In the genomic region with DNA sequence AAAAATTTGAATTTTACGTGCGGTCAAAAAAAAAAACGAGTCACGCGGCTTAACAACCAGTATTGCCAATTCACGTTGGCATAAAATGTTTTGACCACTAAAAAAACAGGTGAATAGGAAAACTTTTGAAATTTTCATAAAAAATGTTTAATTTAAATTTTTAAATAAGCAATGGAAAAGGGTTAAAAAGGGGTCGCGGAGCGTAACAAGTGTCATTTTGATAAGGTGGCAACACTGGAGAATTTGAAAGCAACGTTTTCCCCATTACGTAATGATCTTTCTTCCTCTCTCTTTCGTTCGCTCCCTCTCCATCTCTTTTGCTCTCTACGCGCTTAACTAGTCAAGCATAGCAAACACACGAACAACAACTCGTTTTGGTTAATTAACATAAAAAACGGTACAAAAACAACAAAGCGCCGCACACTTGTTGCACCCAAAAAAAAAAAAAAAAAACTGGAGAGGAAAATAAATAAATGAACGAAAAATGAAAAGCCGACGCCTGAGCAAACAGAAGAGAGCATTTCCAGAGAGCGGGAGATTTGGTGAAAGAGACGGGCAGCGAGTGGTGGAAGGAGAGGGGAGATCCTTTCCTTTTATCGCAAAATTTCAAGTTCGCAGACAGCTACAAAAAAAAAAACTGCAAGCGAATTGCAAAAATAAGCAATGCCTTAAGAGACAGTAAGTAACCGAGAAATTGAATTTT, we compare ENCODE assay signal across 1 fruit fly cellular context.
A peak's percentile ranks its signal among the peaks of the same experiment; 100 is the strongest.
TF ChIP-seq lines count a peak whose summit lies in the region.

No protein-coding gene starts in this region.

TF ChIP-seq in whole organism, embryonic, 481 proteins besides CTCF, POLR2A, EP300 and RAD21 (continued from another document and continues in another):
- no peak for TF ChIP-seq pros (GFP tag; optimal IDR thresholded peaks at IDR 0.05; lab: Kevin White, UChicago)
- TF ChIP-seq dm (GFP tag; optimal IDR thresholded peaks at IDR 0.05; lab: Kevin White, UChicago) = peak; percentile 67
- TF ChIP-seq grau (tag; optimal IDR thresholded peaks at IDR 0.05; lab: Kevin White, UChicago) = peak; percentile 73
- peak; percentile 18 for TF ChIP-seq her (GFP tag; optimal IDR thresholded peaks at IDR 0.05; lab: Kevin White, UChicago)
- TF ChIP-seq ash1 (GFP tag; optimal IDR thresholded peaks at IDR 0.05; lab: Kevin White, UChicago) = no peak
- peak; percentile 64 for TF ChIP-seq CG10147 (GFP tag; optimal IDR thresholded peaks at IDR 0.05; lab: Kevin White, UChicago)
- TF ChIP-seq zen (tag; optimal IDR thresholded peaks at IDR 0.05; lab: Kevin White, UChicago) = peak; percentile 63
- peak; percentile 65 for TF ChIP-seq Lhr (GFP tag; optimal IDR thresholded peaks at IDR 0.05; lab: Kevin White, UChicago)
- peak; percentile 67 for TF ChIP-seq Mad (GFP tag; optimal IDR thresholded peaks at IDR 0.05; lab: Kevin White, UChicago)
- peak; percentile 66 for TF ChIP-seq tap (tag; optimal IDR thresholded peaks at IDR 0.05; lab: Kevin White, UChicago)
- peak; percentile 45 for TF ChIP-seq pnt (GFP tag; optimal IDR thresholded peaks at IDR 0.05; lab: Kevin White, UChicago)
- TF ChIP-seq Hsf (GFP tag; optimal IDR thresholded peaks at IDR 0.05; lab: Kevin White, UChicago) = peak; percentile 77
- peak; percentile 81 for TF ChIP-seq CoRest (tag; optimal IDR thresholded peaks at IDR 0.05; lab: Kevin White, UChicago)
- no peak for TF ChIP-seq CG34376 (GFP tag; optimal IDR thresholded peaks at IDR 0.05; lab: Kevin White, UChicago)
- peak; percentile 1 for TF ChIP-seq BEAF-32 (GFP tag; optimal IDR thresholded peaks at IDR 0.05; lab: Kevin White, UChicago)
- no peak for TF ChIP-seq hkb (optimal IDR thresholded peaks at IDR 0.05; lab: Kevin White, UChicago)
- peak; percentile 88 for TF ChIP-seq hkb (GFP tag; IDR thresholded peaks at IDR 0.05; lab: Robert Waterston, UW)
- TF ChIP-seq sens-2 (GFP tag; IDR thresholded peaks at IDR 0.05; lab: Robert Waterston, UW) = peak; percentile 86
- TF ChIP-seq tio (GFP tag; optimal IDR thresholded peaks at IDR 0.05; lab: Kevin White, UChicago) = peak; percentile 50
- peak; percentile 30 for TF ChIP-seq CG3838 (GFP tag; optimal IDR thresholded peaks at IDR 0.05; lab: Kevin White, UChicago)
- TF ChIP-seq cato (GFP tag; optimal IDR thresholded peaks at IDR 0.05; lab: Kevin White, UChicago; ENCODE audit: borderline replicate concordance) = no peak
- TF ChIP-seq dan (GFP tag; IDR thresholded peaks at IDR 0.05; lab: Robert Waterston, UW) = no peak
- TF ChIP-seq nau (GFP tag; optimal IDR thresholded peaks at IDR 0.05; lab: Kevin White, UChicago) = peak; percentile 68
- peak; percentile 67 for TF ChIP-seq NC2β (GFP tag; optimal IDR thresholded peaks at IDR 0.05; lab: Kevin White, UChicago)
- TF ChIP-seq CG10543 (GFP tag; optimal IDR thresholded peaks at IDR 0.05; lab: Kevin White, UChicago) = peak; percentile 38
- peak; percentile 78 for TF ChIP-seq CG17829 (tag; optimal IDR thresholded peaks at IDR 0.05; lab: Kevin White, UChicago)
- peak; percentile 74 for TF ChIP-seq lilli (GFP tag; optimal IDR thresholded peaks at IDR 0.05; lab: Kevin White, UChicago)
- peak; percentile 82 for TF ChIP-seq ara (GFP tag; IDR thresholded peaks at IDR 0.05; lab: Robert Waterston, UW)
- TF ChIP-seq p53 (GFP tag; optimal IDR thresholded peaks at IDR 0.05; lab: Kevin White, UChicago) = no peak
- TF ChIP-seq pita (GFP tag; optimal IDR thresholded peaks at IDR 0.05; lab: Kevin White, UChicago) = no peak
- TF ChIP-seq ind (GFP tag; optimal IDR thresholded peaks at IDR 0.05; lab: Kevin White, UChicago) = peak; percentile 71
- TF ChIP-seq gt (GFP tag; IDR thresholded peaks at IDR 0.05; lab: Robert Waterston, UW) = peak; percentile 59; the same call in 1 of the 2 replicates
- peak; percentile 63 for TF ChIP-seq Six4 (GFP tag; optimal IDR thresholded peaks at IDR 0.05; lab: Kevin White, UChicago)
- TF ChIP-seq MTF-1 (GFP tag; optimal IDR thresholded peaks at IDR 0.05; lab: Kevin White, UChicago; ENCODE audit: borderline replicate concordance) = peak; percentile 34
- TF ChIP-seq B-H1 (GFP tag; IDR thresholded peaks at IDR 0.05; lab: Robert Waterston, UW) = peak; percentile 55; the same call in 2 of the 3 replicates
- peak; percentile 31 for TF ChIP-seq tx (GFP tag; optimal IDR thresholded peaks at IDR 0.05; lab: Kevin White, UChicago)
- no peak for TF ChIP-seq inv (GFP tag; IDR thresholded peaks at IDR 0.05; lab: Robert Waterston, UW; ENCODE audit: partially characterized antibody)
- peak; percentile 68; the same call in 1 of the 3 replicates for TF ChIP-seq CG11456 (GFP tag; IDR thresholded peaks at IDR 0.05; lab: Robert Waterston, UW)
- no peak for TF ChIP-seq CG7928 (GFP tag; optimal IDR thresholded peaks at IDR 0.05; lab: Kevin White, UChicago)
- TF ChIP-seq CG4820 (GFP tag; optimal IDR thresholded peaks at IDR 0.05; lab: Kevin White, UChicago) = peak; percentile 56
- no peak for TF ChIP-seq CG17612 (GFP tag; IDR thresholded peaks at IDR 0.05; lab: Robert Waterston, UW)
- TF ChIP-seq CG14860 (GFP tag; IDR thresholded peaks at IDR 0.05; lab: Robert Waterston, UW; ENCODE audit: partially characterized antibody) = no peak
- TF ChIP-seq Ada2b (GFP tag; IDR thresholded peaks at IDR 0.05; lab: Robert Waterston, UW) = peak; percentile 75
- TF ChIP-seq CG11247 (GFP tag; IDR thresholded peaks at IDR 0.05; lab: Robert Waterston, UW) = peak; percentile 64; the same call in 1 of the 2 replicates
- no peak for TF ChIP-seq Opbp (GFP tag; IDR thresholded peaks at IDR 0.05; lab: Robert Waterston, UW; ENCODE audit: partially characterized antibody)
- TF ChIP-seq chinmo (GFP tag; IDR thresholded peaks at IDR 0.05; lab: Robert Waterston, UW; ENCODE audit: partially characterized antibody) = 0 out of 4 replicates have a peak, but pooled peaks have one; percentile 36
- peak; percentile 76 for TF ChIP-seq HHEX (GFP tag; optimal IDR thresholded peaks at IDR 0.05; lab: Kevin White, UChicago)
- TF ChIP-seq CG7556 (GFP tag; optimal IDR thresholded peaks at IDR 0.05; lab: Kevin White, UChicago) = peak; percentile 71
- TF ChIP-seq lola (GFP tag; optimal IDR thresholded peaks at IDR 0.05; lab: Kevin White, UChicago) = peak in 1 of 3 experiments; percentile 77
- TF ChIP-seq CG11085 (GFP tag; IDR thresholded peaks at IDR 0.05; lab: Robert Waterston, UW) = no peak
- peak; percentile 83 for TF ChIP-seq fd96Cb (tag; optimal IDR thresholded peaks at IDR 0.05; lab: Kevin White, UChicago)
- TF ChIP-seq CG12769 (tag; optimal IDR thresholded peaks at IDR 0.05; lab: Kevin White, UChicago) = peak; percentile 24
- TF ChIP-seq az2 (GFP tag; optimal IDR thresholded peaks at IDR 0.05; lab: Kevin White, UChicago) = peak; percentile 78
- peak; percentile 20 for TF ChIP-seq gcm2 (GFP tag; optimal IDR thresholded peaks at IDR 0.05; lab: Kevin White, UChicago)
- peak; percentile 72 for TF ChIP-seq Fer1 (GFP tag; optimal IDR thresholded peaks at IDR 0.05; lab: Kevin White, UChicago)
- TF ChIP-seq Adf1 (GFP tag; IDR thresholded peaks at IDR 0.05; lab: Robert Waterston, UW) = peak; percentile 37; the same call in 1 of the 2 replicates
- peak; percentile 41 for TF ChIP-seq zfh2 (GFP tag; optimal IDR thresholded peaks at IDR 0.05; lab: Kevin White, UChicago)
- peak; percentile 55 for TF ChIP-seq CG8281 (tag; optimal IDR thresholded peaks at IDR 0.05; lab: Kevin White, UChicago)
- peak; percentile 20 for TF ChIP-seq Myb (GFP tag; optimal IDR thresholded peaks at IDR 0.05; lab: Kevin White, UChicago)
- TF ChIP-seq ac (GFP tag; optimal IDR thresholded peaks at IDR 0.05; lab: Kevin White, UChicago) = peak; percentile 19
- peak; percentile 62 for TF ChIP-seq CG3281 (GFP tag; optimal IDR thresholded peaks at IDR 0.05; lab: Kevin White, UChicago)
- TF ChIP-seq CG18476 (GFP tag; optimal IDR thresholded peaks at IDR 0.05; lab: Kevin White, UChicago) = peak; percentile 67
- TF ChIP-seq disco-r (GFP tag; optimal IDR thresholded peaks at IDR 0.05; lab: Kevin White, UChicago) = no peak
- TF ChIP-seq Chrac-16 (GFP tag; optimal IDR thresholded peaks at IDR 0.05; lab: Kevin White, UChicago) = peak; percentile 58
- TF ChIP-seq sqz (GFP tag; optimal IDR thresholded peaks at IDR 0.05; lab: Kevin White, UChicago) = peak; percentile 98
- TF ChIP-seq CG6689 (GFP tag; IDR thresholded peaks at IDR 0.05; lab: Robert Waterston, UW) = peak; percentile 78
- peak; percentile 50 for TF ChIP-seq mam (GFP tag; optimal IDR thresholded peaks at IDR 0.05; lab: Kevin White, UChicago)
- 0 out of 2 replicates have a peak, but pooled peaks have one; percentile 37 for TF ChIP-seq ro (GFP tag; IDR thresholded peaks at IDR 0.05; lab: Robert Waterston, UW)
- no peak for TF ChIP-seq CG10565 (GFP tag; optimal IDR thresholded peaks at IDR 0.05; lab: Kevin White, UChicago)
- no peak for TF ChIP-seq jigr1 (GFP tag; IDR thresholded peaks at IDR 0.05; lab: Robert Waterston, UW)
- TF ChIP-seq Hr78 (GFP tag; optimal IDR thresholded peaks at IDR 0.05; lab: Kevin White, UChicago) = peak in 1 of 2 experiments; percentile 64
- peak; percentile 62 for TF ChIP-seq CG18011 (GFP tag; optimal IDR thresholded peaks at IDR 0.05; lab: Kevin White, UChicago)
- TF ChIP-seq CrebB (tag; optimal IDR thresholded peaks at IDR 0.05; lab: Kevin White, UChicago) = peak; percentile 24
- TF ChIP-seq CG4404 (GFP tag; IDR thresholded peaks at IDR 0.05; lab: Robert Waterston, UW) = no peak
- no peak for TF ChIP-seq CG34224 (GFP tag; IDR thresholded peaks at IDR 0.05; lab: Robert Waterston, UW; ENCODE audit: partially characterized antibody)
- TF ChIP-seq vfl (GFP tag; optimal IDR thresholded peaks at IDR 0.05; lab: Kevin White, UChicago) = no peak
- peak; percentile 73 for TF ChIP-seq CG10366 (GFP tag; IDR thresholded peaks at IDR 0.05; lab: Robert Waterston, UW)
- TF ChIP-seq mirr (GFP tag; optimal IDR thresholded peaks at IDR 0.05; lab: Kevin White, UChicago) = no peak
- peak; percentile 55 for TF ChIP-seq CG7786 (GFP tag; optimal IDR thresholded peaks at IDR 0.05; lab: Kevin White, UChicago)
- TF ChIP-seq Blimp-1 (GFP tag; optimal IDR thresholded peaks at IDR 0.05; lab: Kevin White, UChicago) = peak; percentile 83
- TF ChIP-seq Lim3 (GFP tag; IDR thresholded peaks at IDR 0.05; lab: Robert Waterston, UW) = 0 out of 2 replicates have a peak, but pooled peaks have one; percentile 17
- TF ChIP-seq Drgx (GFP tag; IDR thresholded peaks at IDR 0.05; lab: Robert Waterston, UW) = peak; percentile 73
- TF ChIP-seq CG6272 (GFP tag; IDR thresholded peaks at IDR 0.05; lab: Robert Waterston, UW) = 0 out of 2 replicates have a peak, but pooled peaks have one; percentile 43
- peak; percentile 72 for TF ChIP-seq CG4424 (GFP tag; optimal IDR thresholded peaks at IDR 0.05; lab: Kevin White, UChicago)
- peak; percentile 65 for TF ChIP-seq CG18619 (GFP tag; optimal IDR thresholded peaks at IDR 0.05; lab: Kevin White, UChicago)
- peak; percentile 52 for TF ChIP-seq CG1647 (GFP tag; optimal IDR thresholded peaks at IDR 0.05; lab: Kevin White, UChicago)
- peak; percentile 39 for TF ChIP-seq CG6854 (GFP tag; optimal IDR thresholded peaks at IDR 0.05; lab: Kevin White, UChicago)
- no peak; the same call in 2 of the 3 replicates for TF ChIP-seq CG7357 (GFP tag; IDR thresholded peaks at IDR 0.05; lab: Robert Waterston, UW)
- TF ChIP-seq CG7987 (GFP tag; optimal IDR thresholded peaks at IDR 0.05; lab: Kevin White, UChicago) = no peak
- TF ChIP-seq dmrt99B (tag; optimal IDR thresholded peaks at IDR 0.05; lab: Kevin White, UChicago) = peak; percentile 90
- TF ChIP-seq jing (GFP tag; optimal IDR thresholded peaks at IDR 0.05; lab: Kevin White, UChicago) = peak; percentile 52
- peak; percentile 67 for TF ChIP-seq CG2120 (GFP tag; optimal IDR thresholded peaks at IDR 0.05; lab: Kevin White, UChicago)
- TF ChIP-seq bsh (GFP tag; optimal IDR thresholded peaks at IDR 0.05; lab: Kevin White, UChicago) = peak; percentile 24 to 89
- TF ChIP-seq CG2116 (GFP tag; optimal IDR thresholded peaks at IDR 0.05; lab: Kevin White, UChicago) = peak; percentile 25
- peak; percentile 87 for TF ChIP-seq CG9437 (GFP tag; optimal IDR thresholded peaks at IDR 0.05; lab: Kevin White, UChicago)
- peak; percentile 43 for TF ChIP-seq CG10462 (GFP tag; optimal IDR thresholded peaks at IDR 0.05; lab: Kevin White, UChicago)
- no peak for TF ChIP-seq Tbp (GFP tag; optimal IDR thresholded peaks at IDR 0.05; lab: Kevin White, UChicago)
- TF ChIP-seq CG2678 (tag; optimal IDR thresholded peaks at IDR 0.05; lab: Kevin White, UChicago) = peak; percentile 87
- no peak for TF ChIP-seq CG43689 (GFP tag; IDR thresholded peaks at IDR 0.05; lab: Robert Waterston, UW)
- 0 out of 2 replicates have a peak, but pooled peaks have one; percentile 26 for TF ChIP-seq bowl (GFP tag; IDR thresholded peaks at IDR 0.05; lab: Robert Waterston, UW)
- peak; percentile 45 for TF ChIP-seq Hmr (GFP tag; optimal IDR thresholded peaks at IDR 0.05; lab: Kevin White, UChicago)
- TF ChIP-seq bbx (GFP tag; IDR thresholded peaks at IDR 0.05; lab: Robert Waterston, UW; ENCODE audit: partially characterized antibody) = no peak
- peak; percentile 61 for TF ChIP-seq slbo (GFP tag; IDR thresholded peaks at IDR 0.05; lab: Robert Waterston, UW)
- no peak for TF ChIP-seq CkIIα-i1 (GFP tag; IDR thresholded peaks at IDR 0.05; lab: Robert Waterston, UW)
- peak; percentile 49 for TF ChIP-seq Spps (tag; optimal IDR thresholded peaks at IDR 0.05; lab: Kevin White, UChicago)
- no peak for TF ChIP-seq h (optimal IDR thresholded peaks at IDR 0.05; lab: Kevin White, UChicago)
- peak; percentile 11 for TF ChIP-seq CG12299 (tag; optimal IDR thresholded peaks at IDR 0.05; lab: Kevin White, UChicago)
- peak; percentile 8 for TF ChIP-seq eyg (GFP tag; optimal IDR thresholded peaks at IDR 0.05; lab: Kevin White, UChicago)
- peak; percentile 15 for TF ChIP-seq CG13894 (tag; optimal IDR thresholded peaks at IDR 0.05; lab: Kevin White, UChicago)
- peak; percentile 49 for TF ChIP-seq sug (tag; optimal IDR thresholded peaks at IDR 0.05; lab: Kevin White, UChicago)
- no peak for TF ChIP-seq Poxn (GFP tag; IDR thresholded peaks at IDR 0.05; lab: Robert Waterston, UW)
- peak; percentile 60 for TF ChIP-seq pum (GFP tag; optimal IDR thresholded peaks at IDR 0.05; lab: Kevin White, UChicago)
- TF ChIP-seq knrl (GFP tag; IDR thresholded peaks at IDR 0.05; lab: Robert Waterston, UW; ENCODE audit: partially characterized antibody) = no peak
- peak; percentile 79 for TF ChIP-seq CG6254 (GFP tag; optimal IDR thresholded peaks at IDR 0.05; lab: Kevin White, UChicago)
- peak; percentile 94 for TF ChIP-seq ci (GFP tag; IDR thresholded peaks at IDR 0.05; lab: Robert Waterston, UW)
- peak; percentile 51 to 56 for TF ChIP-seq Trl (optimal IDR thresholded peaks at IDR 0.05; lab: Kevin White, UChicago)
- TF ChIP-seq Trl (GFP tag; optimal IDR thresholded peaks at IDR 0.05; lab: Kevin White, UChicago) = peak; percentile 52
- peak; percentile 30 for TF ChIP-seq Ets97D (GFP tag; optimal IDR thresholded peaks at IDR 0.05; lab: Kevin White, UChicago)
- peak; percentile 64; the same call in 1 of the 2 replicates for TF ChIP-seq CG16779 (GFP tag; IDR thresholded peaks at IDR 0.05; lab: Robert Waterston, UW)
- peak; percentile 31 for TF ChIP-seq CG13123 (GFP tag; optimal IDR thresholded peaks at IDR 0.05; lab: Kevin White, UChicago)
